Fruit fly (Drosophila melanogaster): ENCODE measurements around the gene Efhc1.1.

DNA sequence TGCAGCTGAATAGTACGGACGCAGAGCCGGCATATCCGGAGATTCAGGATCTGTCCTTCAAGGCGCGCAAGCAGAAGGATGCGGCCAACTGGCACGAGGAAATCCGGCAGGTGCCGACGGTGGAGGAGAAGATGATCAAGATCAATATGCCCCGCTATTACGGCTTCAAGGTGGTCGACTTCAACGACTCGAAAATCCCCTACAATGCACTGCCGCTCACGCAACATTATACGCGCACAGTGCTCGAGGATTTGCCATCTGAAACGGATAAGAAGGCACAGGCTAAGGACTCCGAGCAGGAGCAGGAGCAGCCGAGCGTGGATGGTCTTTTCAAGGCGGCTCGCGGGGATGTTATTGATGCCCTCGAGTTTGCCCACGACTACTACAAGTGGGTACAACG is 2.7 kb upstream of the Efhc1.1 start:
- TF ChIP-seq fkh (GFP tag; optimal IDR thresholded peaks at IDR 0.05) (no peak), esn (GFP tag; optimal IDR thresholded peaks at IDR 0.05) (no peak), CG8632 (GFP tag; optimal IDR thresholded peaks at IDR 0.05) (no peak), CG16779 (tag; optimal IDR thresholded peaks at IDR 0.05) (no peak), spab (GFP tag; optimal IDR thresholded peaks at IDR 0.05) (no peak), OdsH (GFP tag; optimal IDR thresholded peaks at IDR 0.05) (no peak), Blimp-1 (GFP tag; optimal IDR thresholded peaks at IDR 0.05) (no peak), CG8319 (GFP tag; optimal IDR thresholded peaks at IDR 0.05) (no peak), CG6792 (GFP tag; optimal IDR thresholded peaks at IDR 0.05) (no peak)

All from whole organism, prepupa.